Worm (Caenorhabditis elegans) whole organism, dauer: ENCODE results near the gene T05G5.1.

Experiments used
- unc-62 ChIP-seq: sonication (generic microtip); optimal IDR thresholded peaks from 2 replicates; lab custom pipeline; 2017; ENCODE audit warnings: missing biosample characterization, missing genetic modification reagents, missing genetic modification characterization

T05G5.1 gene

DNA sequence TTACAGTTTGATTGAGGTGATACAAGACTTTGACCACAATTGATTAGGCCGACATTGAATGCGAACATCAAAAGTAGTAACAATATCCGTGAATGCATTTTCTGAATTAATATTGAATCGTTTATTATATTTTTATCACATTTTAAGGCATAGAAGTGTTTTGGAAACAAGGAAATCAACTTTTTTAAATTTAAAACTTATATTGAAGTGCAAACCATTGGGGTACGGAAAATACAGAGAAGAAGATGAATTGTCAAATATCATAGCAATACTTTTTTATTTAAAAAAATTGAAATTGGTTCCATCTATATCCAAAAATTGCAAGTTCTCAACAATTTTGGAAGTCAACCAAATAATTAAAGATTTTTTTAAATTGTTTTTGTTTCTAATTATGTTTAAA lies at the start of gene T05G5.1:
TSS of gene T05G5.1 (minus strand) at position 101 of the 400 bp plus-strand sequence.
- no peak for TF ChIP-seq unc-62 (GFP tag; lab: Kevin White, UChicago)

DNA sequence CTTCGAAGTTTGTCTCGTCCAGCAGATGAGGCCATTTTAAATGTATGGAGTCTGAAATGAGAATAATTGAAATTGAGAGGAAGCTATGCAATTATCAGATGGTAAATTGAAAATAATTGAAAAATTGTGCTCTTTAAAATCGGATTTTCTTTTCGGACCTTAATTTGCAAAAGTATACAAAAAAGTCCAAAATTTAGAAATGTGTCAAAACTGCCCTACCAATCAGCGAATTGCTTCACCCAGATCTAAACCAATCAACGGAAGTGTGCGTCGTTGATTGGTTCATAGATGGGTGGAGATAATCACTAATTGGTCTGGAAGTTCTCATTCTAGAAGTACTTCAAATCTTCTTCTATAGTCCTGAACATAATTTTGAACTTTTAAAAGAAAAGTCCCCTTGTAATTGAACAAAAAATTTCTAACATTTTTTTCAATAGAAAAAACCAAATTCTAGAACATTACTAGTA lies 46.5 kb upstream of the T05G5.1 start, which contains the start of gene R10E11.5:
TSS of gene R10E11.5 (minus strand) at position 51 of the 467 bp plus-strand sequence.
- TF ChIP-seq unc-62 (GFP tag; lab: Kevin White, UChicago), result no peak

- TF ChIP-seq unc-62 (GFP tag; lab: Kevin White, UChicago), result no peak
Observed at ce11 chrIII:9789083-9789482, 45.9 kb upstream of the T05G5.1 start.

ce11 chrIII:9786776-9787175 lies 43.6 kb upstream of the T05G5.1 start:
- no peak for TF ChIP-seq unc-62 (GFP tag; lab: Kevin White, UChicago)

DNA sequence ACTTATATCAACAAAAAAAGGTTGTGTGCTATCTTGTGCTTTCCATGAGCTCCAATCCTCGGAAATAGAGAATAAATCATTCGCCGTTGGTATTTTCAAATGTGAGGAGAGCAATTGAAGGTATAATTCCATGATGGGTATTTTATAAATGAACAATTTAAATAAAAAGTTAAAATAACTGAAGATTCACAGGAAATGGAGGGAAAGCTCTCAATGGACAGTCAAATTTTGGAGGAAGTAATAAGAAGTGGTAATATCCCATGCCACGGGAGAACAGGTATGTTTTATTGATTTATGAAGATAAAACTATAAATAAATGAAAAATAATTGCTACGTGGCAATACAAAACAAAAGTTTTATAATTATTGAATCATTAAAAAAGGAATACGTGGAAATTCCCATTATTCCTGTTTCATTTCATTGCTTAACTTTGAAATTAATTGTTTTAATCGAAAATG lies 40.0 kb upstream of the T05G5.1 start:
- TF ChIP-seq unc-62 (GFP tag; lab: Kevin White, UChicago), result no peak

DNA sequence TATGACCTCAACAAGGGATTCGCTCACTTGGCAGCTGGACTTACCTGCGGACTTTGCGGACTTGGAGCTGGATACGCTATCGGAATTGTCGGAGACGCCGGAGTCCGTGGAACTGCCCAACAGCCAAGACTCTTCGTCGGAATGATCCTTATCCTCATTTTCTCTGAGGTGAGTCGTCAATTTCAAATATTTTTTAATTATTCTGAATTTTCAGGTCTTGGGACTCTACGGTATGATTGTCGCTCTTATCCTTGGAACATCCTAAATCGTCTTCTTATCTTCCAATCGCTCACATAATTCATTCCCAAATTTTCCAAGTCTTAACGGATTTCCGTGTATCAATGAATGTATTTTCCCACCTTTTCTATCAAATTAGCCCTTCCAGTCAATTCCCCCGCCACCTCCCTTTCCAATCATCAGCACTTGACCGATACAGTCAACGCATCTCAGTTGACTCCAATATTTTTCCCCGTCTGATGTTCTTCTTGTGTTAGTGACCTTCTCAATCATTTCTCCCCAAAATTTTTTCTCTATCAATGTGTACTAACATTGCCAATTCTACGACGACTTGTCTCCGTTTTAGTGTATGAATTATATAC lies 39.4 kb upstream of the T05G5.1 start, which contains the start of gene R10E11.6:
TSS of gene R10E11.6 (plus strand) at position 524 of the 599 bp plus-strand sequence.
- TF ChIP-seq unc-62 (GFP tag; lab: Kevin White, UChicago), result no peak

DNA sequence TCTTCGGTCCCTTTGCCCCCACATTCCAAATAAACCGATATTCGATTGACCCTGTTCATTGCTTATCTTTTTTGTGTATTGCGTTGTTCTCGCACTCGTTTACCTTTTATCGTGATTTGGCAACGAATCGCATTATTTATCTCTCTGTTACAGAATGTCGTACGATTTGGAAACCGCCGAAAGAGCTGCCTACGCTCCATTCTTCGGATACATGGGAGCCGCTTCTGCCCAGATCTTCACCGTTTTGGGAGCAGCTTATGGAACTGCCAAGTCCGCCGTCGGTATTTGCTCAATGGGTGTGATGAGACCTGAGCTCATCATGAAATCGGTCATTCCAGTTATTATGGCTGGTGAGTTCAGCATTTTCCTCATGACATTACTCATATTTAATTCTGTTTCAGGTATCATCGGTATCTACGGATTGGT lies 38.9 kb upstream of the T05G5.1 start, which contains the start of gene vha-2:
TSS of gene vha-2 (plus strand) at position 154 of the 426 bp plus-strand sequence.
- TF ChIP-seq unc-62 (GFP tag; lab: Kevin White, UChicago), result no peak

- TF ChIP-seq unc-62 (GFP tag; lab: Kevin White, UChicago), result no peak
Observed at ce11 chrIII:9780665-9781304, 37.6 kb upstream of the T05G5.1 start, which contains the start of gene vha-1. vha-1 (plus strand) TSS chrIII:9781254.

ce11 chrIII:9780254-9780653 lies 37.1 kb upstream of the T05G5.1 start, which contains the start of gene sqv-3:
sqv-3 (minus strand) TSS chrIII:9780354.
- no peak for TF ChIP-seq unc-62 (GFP tag; lab: Kevin White, UChicago)

DNA sequence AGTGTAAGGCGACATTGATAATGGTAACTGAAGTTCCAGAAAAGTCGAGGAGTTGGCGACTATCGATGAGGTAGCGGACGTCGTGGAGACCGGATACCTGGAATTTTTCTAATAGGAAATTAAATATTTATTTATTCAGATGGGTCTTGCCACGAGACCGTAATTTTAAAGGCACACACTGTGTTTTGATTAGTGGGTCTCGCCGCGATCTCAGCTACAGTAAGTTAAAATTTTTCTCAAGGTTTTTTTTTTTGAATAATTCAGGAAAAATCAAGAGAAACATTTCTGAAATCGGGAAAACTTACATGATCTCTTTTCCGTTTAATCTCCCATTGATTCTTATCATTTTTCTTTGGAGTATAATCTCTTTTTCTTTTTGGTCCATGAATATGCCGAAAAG lies 35.9 kb upstream of the T05G5.1 start:
- TF ChIP-seq unc-62 (GFP tag; lab: Kevin White, UChicago), result no peak

- no peak for TF ChIP-seq unc-62 (GFP tag; lab: Kevin White, UChicago)
Observed at ce11 chrIII:9776323-9776722, 33.2 kb upstream of the T05G5.1 start, which contains the start of gene usp-46. usp-46 (plus strand) TSS chrIII:9776623.

DNA sequence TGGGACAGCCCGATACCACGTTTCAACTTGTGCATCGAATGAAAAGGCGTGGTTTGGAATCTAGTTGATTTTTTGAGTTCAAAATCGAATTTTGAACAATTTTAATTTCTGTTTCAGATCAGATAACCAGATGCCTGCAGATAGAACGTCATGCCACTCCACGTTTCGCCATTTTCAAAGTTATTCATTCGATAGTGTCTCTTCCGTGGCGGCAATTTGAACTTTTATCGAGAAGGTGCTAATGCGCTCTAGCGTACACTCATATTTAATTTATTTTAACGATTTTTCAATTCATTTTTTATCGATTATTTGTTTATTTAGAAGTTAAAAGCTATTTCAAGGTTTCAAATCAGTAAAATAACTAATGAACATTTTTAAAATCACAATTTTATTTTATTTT lies 32.8 kb upstream of the T05G5.1 start:
- no peak for TF ChIP-seq unc-62 (GFP tag; lab: Kevin White, UChicago)

DNA sequence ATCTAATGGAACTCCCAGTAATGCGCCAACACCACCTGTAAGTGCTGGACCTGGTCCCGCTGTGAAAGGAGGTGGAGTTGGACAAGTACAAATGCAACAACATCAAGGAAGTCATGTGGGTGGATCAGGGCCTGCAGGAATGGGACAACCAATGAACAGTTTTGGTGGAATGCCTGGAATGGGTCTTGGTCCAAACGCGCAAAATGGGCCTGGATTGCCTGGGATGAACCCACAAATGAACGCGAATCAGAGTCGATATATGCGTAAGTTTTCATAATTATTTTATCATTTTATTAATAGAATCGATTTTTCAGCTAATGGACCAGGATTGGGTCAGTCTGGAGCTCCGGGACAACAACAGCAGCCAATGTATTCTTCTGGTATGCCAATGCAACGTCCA lies 29.3 kb upstream of the T05G5.1 start:
- no peak for TF ChIP-seq unc-62 (GFP tag; lab: Kevin White, UChicago)

ce11 chrIII:9770590-9770989 lies 27.5 kb upstream of the T05G5.1 start:
- no peak for TF ChIP-seq unc-62 (GFP tag; lab: Kevin White, UChicago)

DNA sequence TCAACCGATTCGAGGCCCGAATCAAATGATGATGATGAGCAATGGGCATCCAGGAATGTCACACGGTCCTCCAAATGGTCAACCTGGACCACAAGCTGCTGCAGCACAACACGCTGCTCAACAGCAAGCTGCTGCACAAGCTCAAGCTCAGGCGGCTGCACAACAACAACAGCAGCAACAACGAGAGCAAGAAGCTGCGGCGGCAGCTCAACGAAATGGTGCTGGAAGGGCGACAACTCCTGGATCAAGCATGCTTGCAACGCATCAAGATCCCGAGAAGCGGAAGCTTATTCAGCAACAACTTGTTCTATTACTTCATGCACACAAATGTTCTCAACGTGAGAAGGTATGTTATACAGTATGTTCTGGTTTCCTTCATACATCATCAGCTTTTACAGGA lies 24.9 kb upstream of the T05G5.1 start:
- no peak for TF ChIP-seq unc-62 (GFP tag; lab: Kevin White, UChicago)

DNA sequence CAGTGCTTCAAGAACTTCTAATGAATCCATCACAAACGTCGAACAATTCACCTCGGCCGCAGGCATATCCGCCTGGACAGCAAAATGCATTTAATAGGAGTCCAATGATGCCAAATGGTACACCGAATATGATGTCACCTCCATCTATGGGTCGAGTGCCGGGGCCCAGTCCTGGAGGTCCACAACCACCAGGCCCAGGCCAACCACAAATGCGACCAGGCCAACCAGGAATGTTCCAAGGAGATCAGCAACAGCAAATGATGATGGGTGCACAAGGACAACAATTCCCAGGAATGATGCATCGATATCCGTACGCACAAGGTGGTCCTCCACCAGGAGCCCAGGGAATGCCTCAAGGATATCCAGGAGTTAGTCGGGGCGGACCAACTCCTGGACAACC lies 24.0 kb upstream of the T05G5.1 start:
- no peak for TF ChIP-seq unc-62 (GFP tag; lab: Kevin White, UChicago)
